Fruit fly (Drosophila melanogaster) whole organism, embryonic: ENCODE measurements around the gene CG4461.

Experiments
- CkIIα-i1 ChIP-seq: fragments of 200-800 bp; sonication (Bioruptor generic); IDR thresholded peaks from 2 replicates; pipeline ENCODE4 v1.3.6; 2022; ENCODE audit warnings: missing biosample characterization, missing genetic modification characterization
- Elba2 ChIP-seq: fragments of 200-800 bp; sonication (Bioruptor generic); optimal IDR thresholded peaks from 3 replicates; lab custom pipeline; 2016; ENCODE audit warnings: missing biosample characterization, missing genetic modification characterization
- trem ChIP-seq: fragments of 200-800 bp; optimal IDR thresholded peaks from 3 replicates; lab custom pipeline; 2019; ENCODE audit warnings: missing biosample characterization, mild to moderate bottlenecking, missing genetic modification characterization, moderate library complexity

dm6 chr3L:9424528-9424911 lies 49.3 kb downstream of the CG4461 start:
- TF ChIP-seq trem (tag; lab: Kevin White, UChicago) (no peak), CkIIα-i1 (GFP tag; lab: Robert Waterston, UW) (no peak), Elba2 (GFP tag; lab: Kevin White, UChicago) (no peak)
